Worm (Caenorhabditis elegans): ENCODE measurements around the gene F02E11.4.

F02E11.4 gene

DNA sequence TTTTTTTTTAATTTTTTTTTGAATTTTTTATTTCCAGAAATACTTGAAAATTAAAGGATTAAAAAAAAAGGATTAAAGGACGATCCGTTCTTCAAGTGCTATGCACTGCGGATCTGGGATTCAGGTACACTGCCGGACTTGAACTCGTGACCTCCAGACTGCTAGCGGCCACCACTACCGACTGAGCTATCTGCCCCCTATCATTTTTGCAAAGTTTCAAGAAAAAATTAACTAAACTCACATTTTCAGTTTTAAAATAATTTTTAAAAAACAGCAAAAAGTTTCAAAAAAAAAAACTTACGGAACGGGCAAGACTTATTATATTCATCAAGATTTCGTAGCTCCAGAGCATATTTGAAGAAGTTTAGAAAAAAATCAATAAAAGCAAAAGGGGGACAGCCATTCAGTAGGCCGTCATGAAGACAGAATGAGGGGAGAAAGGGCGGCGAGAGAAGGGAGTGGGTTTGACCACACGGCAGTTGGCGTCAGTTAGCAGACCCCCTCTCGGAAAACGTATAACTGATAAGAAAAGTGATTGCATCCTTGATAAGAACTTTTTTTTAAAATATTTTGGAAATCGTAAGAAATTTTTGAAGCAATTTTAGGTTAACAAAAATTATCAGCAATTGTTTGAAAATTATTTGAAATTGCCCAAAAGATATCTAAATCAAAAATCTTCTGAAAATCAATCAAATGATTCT lies 33.5 kb upstream of the F02E11.4 start:
- TF ChIP-seq ceh-48 (tag; optimal IDR thresholded peaks at IDR 0.05): peak; percentile 73
- TF ChIP-seq ttx-3 (tag; optimal IDR thresholded peaks at IDR 0.05): no peak
- no peak for TF ChIP-seq hlh-6 (tag; optimal IDR thresholded peaks at IDR 0.05)
- no peak for TF ChIP-seq eyg-1 (tag; optimal IDR thresholded peaks at IDR 0.05)
- TF ChIP-seq zip-5 (tag; optimal IDR thresholded peaks at IDR 0.05): no peak
- no peak for TF ChIP-seq unc-3 (GFP tag; conservative IDR thresholded peaks at IDR 0.05)
- TF ChIP-seq unc-3 (tag; optimal IDR thresholded peaks at IDR 0.05): no peak
- no peak for TF ChIP-seq lim-6 (tag; optimal IDR thresholded peaks at IDR 0.05)
- TF ChIP-seq nhr-232 (tag; optimal IDR thresholded peaks at IDR 0.05): no peak
- TF ChIP-seq tbx-7 (tag; optimal IDR thresholded peaks at IDR 0.05): no peak
- TF ChIP-seq hlh-8 (tag; optimal IDR thresholded peaks at IDR 0.05): no peak
- no peak for TF ChIP-seq ceh-30 (tag; optimal IDR thresholded peaks at IDR 0.05)
- TF ChIP-seq elt-2 (tag; optimal IDR thresholded peaks at IDR 0.05): peak; percentile 68
- TF ChIP-seq rnt-1 (tag; optimal IDR thresholded peaks at IDR 0.05): peak; percentile 12
- TF ChIP-seq sox-2 (GFP tag; IDR thresholded peaks at IDR 0.05): no peak
- TF ChIP-seq ama-1 (optimal IDR thresholded peaks at IDR 0.05): no peak
- TF ChIP-seq pat-9 (tag; optimal IDR thresholded peaks at IDR 0.05): no peak
- no peak for TF ChIP-seq madf-2 (tag; optimal IDR thresholded peaks at IDR 0.05)
- TF ChIP-seq syd-9 (tag; optimal IDR thresholded peaks at IDR 0.05): no peak
- no peak for TF ChIP-seq dmd-4 (tag; optimal IDR thresholded peaks at IDR 0.05; ENCODE audit: borderline replicate concordance)
- TF ChIP-seq unc-55 (GFP tag; optimal IDR thresholded peaks at IDR 0.05): no peak
- TF ChIP-seq ets-4 (tag; optimal IDR thresholded peaks at IDR 0.05): no peak

DNA sequence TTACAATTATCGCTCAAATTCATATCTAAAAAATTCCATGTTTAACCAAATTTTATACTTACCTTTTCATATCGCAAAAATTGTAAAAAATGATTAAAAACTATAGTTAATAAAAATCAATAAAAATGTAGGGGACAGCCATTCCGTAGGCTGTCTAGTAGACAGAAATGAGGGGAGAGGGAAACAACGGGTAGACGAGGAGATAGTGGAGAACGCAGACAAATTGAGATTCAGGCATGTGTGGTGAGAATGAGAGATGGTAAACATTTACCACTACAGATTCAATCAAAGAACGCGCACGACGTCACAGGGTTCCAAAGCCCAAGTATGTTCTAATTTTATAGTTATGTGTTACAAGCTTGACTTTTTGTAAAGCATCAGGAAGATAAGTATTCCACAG lies 26.0 kb upstream of the F02E11.4 start:
- TF ChIP-seq unc-55 (GFP tag; optimal IDR thresholded peaks at IDR 0.05) (peak; percentile 21), ama-1 (optimal IDR thresholded peaks at IDR 0.05) (peak; percentile 4), pqm-1 (tag; optimal IDR thresholded peaks at IDR 0.05) (no peak), npax-4 (tag; optimal IDR thresholded peaks at IDR 0.05) (no peak), ceh-34 (tag; optimal IDR thresholded peaks at IDR 0.05) (no peak), C08G9.2 (tag; optimal IDR thresholded peaks at IDR 0.05) (no peak), pha-2 (tag; optimal IDR thresholded peaks at IDR 0.05) (no peak), ceh-48 (tag; optimal IDR thresholded peaks at IDR 0.05) (peak; percentile 45)

DNA sequence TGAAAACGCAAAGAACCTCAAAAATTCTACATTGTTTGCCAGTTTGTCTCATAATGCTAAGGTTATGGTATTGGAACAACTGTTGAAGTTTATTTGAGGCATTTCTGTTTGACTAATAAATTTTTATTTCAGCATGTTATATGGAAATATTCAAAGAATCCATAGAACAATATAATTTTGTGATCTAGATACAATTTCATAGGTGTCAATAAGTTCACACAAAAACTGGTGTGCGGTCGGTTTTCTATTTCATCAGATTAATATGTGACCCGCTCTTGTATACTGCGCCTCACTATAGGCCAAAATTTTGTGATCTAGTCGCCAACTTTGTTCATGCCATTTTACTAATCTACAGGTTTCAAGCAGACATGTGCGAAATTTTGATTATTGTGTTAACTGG lies 21.9 kb upstream of the F02E11.4 start, which contains the start of gene btb-22:
Gene btb-22, plus strand, starts transcription at position 301 of the 400 bp plus-strand sequence.
- TF ChIP-seq dmd-4 (tag; optimal IDR thresholded peaks at IDR 0.05; ENCODE audit: borderline replicate concordance): no peak
- TF ChIP-seq hlh-15 (tag; optimal IDR thresholded peaks at IDR 0.05): no peak
- no peak for TF ChIP-seq elt-2 (tag; optimal IDR thresholded peaks at IDR 0.05)
- no peak for TF ChIP-seq ceh-31 (tag; optimal IDR thresholded peaks at IDR 0.05)
- TF ChIP-seq tbx-2 (tag; optimal IDR thresholded peaks at IDR 0.05): no peak
- no peak for TF ChIP-seq ceh-34 (tag; optimal IDR thresholded peaks at IDR 0.05)
- TF ChIP-seq npax-4 (tag; optimal IDR thresholded peaks at IDR 0.05): no peak
- no peak for TF ChIP-seq ref-2 (tag; optimal IDR thresholded peaks at IDR 0.05)
- no peak for TF ChIP-seq odd-2 (tag; optimal IDR thresholded peaks at IDR 0.05)
- TF ChIP-seq dve-1 (tag; optimal IDR thresholded peaks at IDR 0.05): no peak
- TF ChIP-seq ets-4 (tag; optimal IDR thresholded peaks at IDR 0.05): no peak
- TF ChIP-seq ceh-2 (tag; optimal IDR thresholded peaks at IDR 0.05): no peak
- TF ChIP-seq zip-5 (tag; optimal IDR thresholded peaks at IDR 0.05): no peak
- no peak for TF ChIP-seq rnt-1 (tag; optimal IDR thresholded peaks at IDR 0.05)
- no peak for TF ChIP-seq pha-4 (tag; optimal IDR thresholded peaks at IDR 0.05)
- TF ChIP-seq ceh-48 (tag; optimal IDR thresholded peaks at IDR 0.05): no peak
- no peak for TF ChIP-seq ceh-6 (GFP tag; optimal IDR thresholded peaks at IDR 0.05)
- TF ChIP-seq che-1 (tag; optimal IDR thresholded peaks at IDR 0.05): no peak
- no peak for TF ChIP-seq pqm-1 (tag; optimal IDR thresholded peaks at IDR 0.05)

DNA sequence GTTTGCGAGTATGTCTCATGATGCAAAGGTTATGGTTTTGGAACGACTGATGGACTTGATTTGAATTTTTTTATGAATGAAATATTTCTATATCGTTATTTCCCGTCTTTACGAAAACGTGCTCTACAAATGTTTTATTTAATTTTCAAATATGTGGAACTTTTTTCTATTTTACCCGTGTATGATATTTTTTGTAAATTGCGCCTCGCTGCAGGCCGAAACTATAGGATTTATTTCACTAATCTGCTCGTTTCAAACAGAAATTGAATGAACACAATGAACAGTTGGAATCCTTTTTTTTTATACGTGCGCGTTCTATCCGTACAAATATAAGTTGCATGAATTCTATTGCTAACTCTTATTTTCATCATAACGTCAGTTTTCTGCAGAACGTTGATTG lies 20.3 kb upstream of the F02E11.4 start, which contains the start of gene btb-18:
Gene btb-18, plus strand, starts transcription at position 301 of the 400 bp plus-strand sequence.
- TF ChIP-seq ets-4 (tag; optimal IDR thresholded peaks at IDR 0.05): no peak
- TF ChIP-seq hlh-13 (GFP tag; optimal IDR thresholded peaks at IDR 0.05): no peak
- TF ChIP-seq Y22D7AL.16 (tag; optimal IDR thresholded peaks at IDR 0.05): no peak
- no peak for TF ChIP-seq odd-2 (tag; optimal IDR thresholded peaks at IDR 0.05)
- no peak for TF ChIP-seq F13H6.1 (tag; optimal IDR thresholded peaks at IDR 0.05)
- no peak for TF ChIP-seq tbx-7 (tag; optimal IDR thresholded peaks at IDR 0.05)
- TF ChIP-seq elt-4 (tag; optimal IDR thresholded peaks at IDR 0.05): no peak
- TF ChIP-seq ceh-19 (GFP tag; optimal IDR thresholded peaks at IDR 0.05): no peak
- no peak for TF ChIP-seq sdc-2 (tag; optimal IDR thresholded peaks at IDR 0.05)

Measured in whole organism, late embryonic.